Fruit fly (Drosophila melanogaster) whole organism, embryonic: Measurements from ENCODE around the gene Rab39.

Experiments
- Atf6 ChIP-seq: fragments of 200-800 bp; sonication (Bioruptor generic); IDR thresholded peaks from 2 replicates; pipeline ENCODE4 v1.3.6; 2022; ENCODE audit warnings: missing biosample characterization, missing genetic modification characterization
- CG10209 ChIP-seq: fragments of 200-800 bp; sonication (Bioruptor generic); optimal IDR thresholded peaks from 3 replicates; lab custom pipeline; 2017; ENCODE audit warnings: missing biosample characterization, mild to moderate bottlenecking, missing genetic modification characterization, missing genetic modification reagents
- CG10366 ChIP-seq: fragments of 200-800 bp; sonication (Bioruptor generic); IDR thresholded peaks from 2 replicates; pipeline ENCODE4 v1.3.6; 2022; ENCODE audit warnings: missing biosample characterization, missing genetic modification characterization
- CG10959 ChIP-seq: fragments of 200-800 bp; sonication (Bioruptor generic); IDR thresholded peaks from 2 replicates; pipeline ENCODE4 v1.3.6; 2022; ENCODE audit warnings: missing biosample characterization, missing genetic modification characterization
- CG11085 ChIP-seq: fragments of 200-800 bp; sonication (Bioruptor generic); IDR thresholded peaks from 2 replicates; pipeline ENCODE4 v1.3.6; 2022; ENCODE audit warnings: missing biosample characterization, missing genetic modification characterization
- CG11723 ChIP-seq: fragments of 200-800 bp; sonication (Bioruptor generic); optimal IDR thresholded peaks from 2 replicates; lab custom pipeline; 2017; ENCODE audit warnings: missing biosample characterization, mild to moderate bottlenecking, missing genetic modification characterization
- CG12071 ChIP-seq: fragments of 200-800 bp; sonication (Bioruptor generic); optimal IDR thresholded peaks from 3 replicates; lab custom pipeline; 2018; ENCODE audit warnings: missing biosample characterization, mild to moderate bottlenecking, missing genetic modification characterization
- CG12659 ChIP-seq: fragments of 200-800 bp; sonication (Bioruptor generic); optimal IDR thresholded peaks from 3 replicates; lab custom pipeline; 2017; ENCODE audit warnings: mild to moderate bottlenecking, missing biosample characterization, missing genetic modification reagents, missing genetic modification characterization
- CG12744 ChIP-seq: fragments of 200-800 bp; sonication (Bioruptor generic); optimal IDR thresholded peaks from 2 replicates; lab custom pipeline; 2016; ENCODE audit warnings: missing biosample characterization, missing genetic modification characterization
- CG14710 ChIP-seq: fragments of 200-800 bp; sonication (Bioruptor generic); optimal IDR thresholded peaks from 3 replicates; lab custom pipeline; 2019; ENCODE audit warnings: missing biosample characterization, mild to moderate bottlenecking, missing genetic modification characterization, moderate library complexity
- CG1529 ChIP-seq: fragments of 200-800 bp; sonication (Bioruptor generic); optimal IDR thresholded peaks from 3 replicates; lab custom pipeline; 2018; ENCODE audit warnings: missing biosample characterization, missing genetic modification characterization
- CG1792 ChIP-seq: fragments of 200-800 bp; sonication (Bioruptor generic); optimal IDR thresholded peaks from 2 replicates; lab custom pipeline; 2016; ENCODE audit warnings: missing biosample characterization, missing genetic modification characterization
- CG1832 ChIP-seq: fragments of 200-800 bp; sonication (Bioruptor generic); optimal IDR thresholded peaks from 2 replicates; lab custom pipeline; 2017; ENCODE audit warnings: missing biosample characterization, mild to moderate bottlenecking, missing genetic modification characterization, inconsistent platforms
- CG3065 ChIP-seq: fragments of 200-800 bp; sonication (Bioruptor generic); optimal IDR thresholded peaks from 2 replicates; lab custom pipeline; 2016; ENCODE audit warnings: missing biosample characterization, missing genetic modification characterization
- CG32532 ChIP-seq: fragments of 200-800 bp; sonication (Bioruptor generic); IDR thresholded peaks from 2 replicates; pipeline ENCODE4 v1.3.6; 2022; ENCODE audit warnings: missing biosample characterization, missing genetic modification characterization
- CG34376 ChIP-seq: fragments of 200-800 bp; sonication (Bioruptor generic); optimal IDR thresholded peaks from 2 replicates; lab custom pipeline; 2018; ENCODE audit warnings: missing biosample characterization, mild to moderate bottlenecking, missing genetic modification characterization
- CG6254 ChIP-seq: fragments of 200-800 bp; sonication (Bioruptor generic); optimal IDR thresholded peaks from 3 replicates; lab custom pipeline; 2017; ENCODE audit warnings: mild to moderate bottlenecking, missing biosample characterization, missing genetic modification reagents, missing genetic modification characterization
- CHES-1-like ChIP-seq: fragments of 200-800 bp; sonication (Bioruptor generic); optimal IDR thresholded peaks from 2 replicates; lab custom pipeline; 2016; ENCODE audit warnings: missing biosample characterization, missing genetic modification characterization
- CTCF ChIP-seq: fragments of 200-800 bp; sonication (Bioruptor generic); optimal IDR thresholded peaks from 2 replicates; lab custom pipeline; 2017; ENCODE audit warnings: missing biosample characterization, mild to moderate bottlenecking, missing genetic modification characterization, moderate library complexity
- D ChIP-seq, 2 experiments: fragments of 200-800 bp in 1 of 2; fragments of >200 bp in 1 of 2; sonication (Bioruptor generic) in 1 of 2; optimal IDR thresholded peaks; 2 replicates in 1 of 2; 3 replicates in 1 of 2; lab custom pipeline; 2017; ENCODE audit warnings: mild to moderate bottlenecking in 1 of 2, missing biosample characterization in 1 of 2, missing genetic modification characterization in 1 of 2, missing genetic modification reagents in 1 of 2
- Dad ChIP-seq: fragments of 200-800 bp; sonication (Bioruptor generic); optimal IDR thresholded peaks from 3 replicates; lab custom pipeline; 2016; ENCODE audit warnings: missing biosample characterization, missing genetic modification characterization
- Dek ChIP-seq: fragments of 200-800 bp; sonication (Bioruptor generic); optimal IDR thresholded peaks from 3 replicates; lab custom pipeline; 2019; ENCODE audit warnings: missing biosample characterization, mild to moderate bottlenecking, missing genetic modification characterization, moderate library complexity
- Dfd ChIP-seq, 2 experiments: fragments of >200 bp; optimal IDR thresholded peaks; 2 replicates each; lab custom pipeline; 2017; ENCODE audit warnings: missing biosample characterization in 2 of 2, missing genetic modification characterization in 2 of 2
- Fer2 ChIP-seq: fragments of 200-800 bp; sonication (Bioruptor generic); optimal IDR thresholded peaks from 2 replicates; lab custom pipeline; 2018; ENCODE audit warnings: missing biosample characterization, mild to moderate bottlenecking, missing genetic modification characterization, moderate library complexity
- Gsc ChIP-seq: fragments of 200-800 bp; sonication (Bioruptor generic); IDR thresholded peaks from 2 replicates; pipeline ENCODE4 v1.3.6; 2022; ENCODE audit warnings: missing biosample characterization, missing genetic modification characterization
- Kr ChIP-seq: fragments of 200-800 bp; sonication (Bioruptor generic); optimal IDR thresholded peaks from 2 replicates; lab custom pipeline; 2017; ENCODE audit warnings: missing biosample characterization, mild to moderate bottlenecking, missing genetic modification characterization
- NFAT ChIP-seq: fragments of 200-800 bp; sonication (Bioruptor generic); IDR thresholded peaks from 2 replicates; pipeline ENCODE4 v1.3.6; 2022; ENCODE audit warnings: missing biosample characterization, missing genetic modification characterization
- Optix ChIP-seq: fragments of 200-800 bp; sonication (Bioruptor generic); IDR thresholded peaks from 3 replicates; pipeline ENCODE4 v1.3.6; 2022; ENCODE audit warnings: missing biosample characterization, missing genetic modification characterization
- Scr ChIP-seq: fragments of 200-800 bp; sonication (Bioruptor generic); IDR thresholded peaks from 2 replicates; pipeline ENCODE4 v1.3.6; 2022; ENCODE audit warnings: missing biosample characterization, missing genetic modification characterization; ENCODE audit not compliant: partially characterized antibody
- Stat92E ChIP-seq, 3 experiments: fragments of >200 bp in 2 of 3; fragments of 200-800 bp in 1 of 3; sonication (Bioruptor generic) in 1 of 3; optimal IDR thresholded peaks; 2 replicates each; lab custom pipeline; 2017 to 2019; ENCODE audit warnings: missing biosample characterization in 3 of 3, missing genetic modification characterization in 3 of 3, mild to moderate bottlenecking in 1 of 3, moderate library complexity in 1 of 3
- YL-1 ChIP-seq: fragments of 200-800 bp; sonication (Bioruptor generic); optimal IDR thresholded peaks from 3 replicates; lab custom pipeline; 2017; ENCODE audit warnings: missing biosample characterization, mild to moderate bottlenecking, missing genetic modification characterization
- abd-A ChIP-seq: fragments of 200-800 bp; sonication (Bioruptor generic); optimal IDR thresholded peaks from 3 replicates; lab custom pipeline; 2019; ENCODE audit warnings: missing biosample characterization, mild to moderate bottlenecking, missing genetic modification characterization, moderate library complexity
- bcd ChIP-seq: fragments of 200-800 bp; sonication (Bioruptor generic); optimal IDR thresholded peaks from 2 replicates; lab custom pipeline; 2017; ENCODE audit warnings: missing biosample characterization, mild to moderate bottlenecking, missing genetic modification characterization
- cas ChIP-seq: fragments of 200-800 bp; sonication (Bioruptor generic); IDR thresholded peaks from 2 replicates; pipeline ENCODE4 v1.3.6; 2022; ENCODE audit warnings: missing biosample characterization, missing genetic modification characterization
- chm ChIP-seq: fragments of 200-800 bp; sonication (Bioruptor generic); IDR thresholded peaks from 2 replicates; pipeline ENCODE4 v1.3.6; 2022; ENCODE audit warnings: missing biosample characterization, missing genetic modification characterization
- dan ChIP-seq: fragments of 200-800 bp; sonication (Bioruptor generic); IDR thresholded peaks from 2 replicates; pipeline ENCODE4 v1.3.6; 2022; ENCODE audit warnings: missing biosample characterization, missing genetic modification characterization
- dmrt99B ChIP-seq: fragments of 200-800 bp; sonication (Bioruptor generic); optimal IDR thresholded peaks from 2 replicates; lab custom pipeline; 2018; ENCODE audit warnings: missing biosample characterization, mild to moderate bottlenecking, missing genetic modification characterization, moderate library complexity
- grau ChIP-seq: fragments of 200-800 bp; optimal IDR thresholded peaks from 3 replicates; lab custom pipeline; 2019; ENCODE audit warnings: missing biosample characterization, mild to moderate bottlenecking, missing genetic modification characterization, moderate library complexity
- hbn ChIP-seq: fragments of 200-800 bp; sonication (Bioruptor generic); IDR thresholded peaks from 2 replicates; pipeline ENCODE4 v1.3.6; 2022; ENCODE audit warnings: missing biosample characterization, missing genetic modification characterization; ENCODE audit not compliant: partially characterized antibody
- ind ChIP-seq: fragments of 200-800 bp; sonication (Bioruptor generic); optimal IDR thresholded peaks from 3 replicates; lab custom pipeline; 2016; ENCODE audit warnings: missing biosample characterization, missing genetic modification characterization
- jing ChIP-seq: fragments of 200-800 bp; sonication (Bioruptor generic); optimal IDR thresholded peaks from 2 replicates; lab custom pipeline; 2018; ENCODE audit warnings: missing biosample characterization, mild to moderate bottlenecking, missing genetic modification characterization
- kah ChIP-seq: fragments of 200-800 bp; sonication (Bioruptor generic); optimal IDR thresholded peaks from 2 replicates; lab custom pipeline; 2018; ENCODE audit warnings: missing biosample characterization, mild to moderate bottlenecking, missing genetic modification characterization
- klu ChIP-seq: fragments of 200-800 bp; sonication (Bioruptor generic); IDR thresholded peaks from 2 replicates; pipeline ENCODE4 v1.3.6; 2022; ENCODE audit warnings: missing biosample characterization, missing genetic modification characterization
- nom ChIP-seq: fragments of 200-800 bp; sonication (Bioruptor generic); optimal IDR thresholded peaks from 2 replicates; lab custom pipeline; 2017; ENCODE audit warnings: missing biosample characterization, missing genetic modification characterization, mild to moderate bottlenecking, moderate library complexity, missing genetic modification reagents
- onecut ChIP-seq: fragments of 200-800 bp; sonication (Bioruptor generic); IDR thresholded peaks from 2 replicates; pipeline ENCODE4 v1.3.6; 2022; ENCODE audit warnings: missing biosample characterization, missing genetic modification characterization
- pita ChIP-seq: fragments of 200-800 bp; sonication (Bioruptor generic); optimal IDR thresholded peaks from 2 replicates; lab custom pipeline; 2017; ENCODE audit warnings: missing biosample characterization, mild to moderate bottlenecking, missing genetic modification characterization
- pros ChIP-seq: fragments of 200-800 bp; sonication (Bioruptor generic); optimal IDR thresholded peaks from 3 replicates; lab custom pipeline; 2019; ENCODE audit warnings: missing biosample characterization, mild to moderate bottlenecking, missing genetic modification characterization, moderate library complexity
- psq ChIP-seq: fragments of 200-800 bp; sonication (Bioruptor generic); optimal IDR thresholded peaks from 2 replicates; lab custom pipeline; 2017; ENCODE audit warnings: missing biosample characterization, missing genetic modification characterization
- ranshi ChIP-seq: fragments of 200-800 bp; sonication (Bioruptor generic); IDR thresholded peaks from 2 replicates; pipeline ENCODE4 v1.3.6; 2022; ENCODE audit warnings: missing biosample characterization, missing genetic modification characterization
- sima ChIP-seq: fragments of 200-800 bp; sonication (Bioruptor generic); optimal IDR thresholded peaks from 2 replicates; lab custom pipeline; 2016; ENCODE audit warnings: missing biosample characterization, missing genetic modification characterization
- so ChIP-seq: fragments of 200-800 bp; sonication (Bioruptor generic); IDR thresholded peaks from 3 replicates; pipeline ENCODE4 v1.3.6; 2022; ENCODE audit warnings: missing biosample characterization, missing genetic modification characterization

The Rab39 gene

DNA sequence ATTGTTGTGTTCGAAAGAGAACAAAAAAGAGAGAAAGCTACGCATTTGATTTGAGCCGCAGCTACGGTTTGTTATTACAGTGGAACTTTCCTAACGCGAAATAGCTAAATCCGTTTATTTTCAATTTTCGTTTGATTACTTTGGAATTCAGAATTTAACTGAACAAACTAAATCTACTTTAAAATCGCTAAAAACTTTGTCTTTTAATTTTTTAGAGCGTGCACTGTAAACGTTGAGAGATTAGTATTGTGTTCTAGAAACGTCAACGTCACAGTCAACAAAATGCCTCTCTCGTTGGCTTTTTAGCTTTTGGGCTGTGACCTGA lies 42.0 kb upstream of the Rab39 start (continued):
- TF ChIP-seq dmrt99B (tag; lab: Kevin White, UChicago) (peak; percentile 89), grau (tag; lab: Kevin White, UChicago) (peak; percentile 97), CG10209 (GFP tag; lab: Kevin White, UChicago) (peak; percentile 57), pita (GFP tag; lab: Kevin White, UChicago) (no peak), Stat92E (GFP tag; optimal IDR thresholded peaks at IDR 0.05; lab: Kevin White, UChicago) (no peak), CG34376 (GFP tag; lab: Kevin White, UChicago) (peak; percentile 26), so (GFP tag; lab: Robert Waterston, UW) (peak; percentile 75; the same call in 2 of the 3 replicates), cas (GFP tag; lab: Robert Waterston, UW) (peak; percentile 44; the same call in 1 of the 2 replicates), CG12744 (GFP tag; lab: Kevin White, UChicago) (no peak), CG32532 (GFP tag; lab: Robert Waterston, UW) (peak; percentile 81), Optix (GFP tag; lab: Robert Waterston, UW) (0 out of 3 replicates have a peak, but pooled peaks have one; percentile 29), Dad (GFP tag; lab: Kevin White, UChicago) (no peak), CG1529 (peak; percentile 46), CG3065 (no peak), CG12659 (peak; percentile 28), ind (GFP tag; lab: Kevin White, UChicago) (peak; percentile 71), jing (peak; percentile 27), sima (GFP tag; lab: Kevin White, UChicago) (no peak), Kr (GFP tag; lab: Kevin White, UChicago) (no peak), CG11085 (GFP tag; lab: Robert Waterston, UW) (peak; percentile 57; the same call in 1 of the 2 replicates), Dek (tag; lab: Kevin White, UChicago) (peak; percentile 79), CHES-1-like (GFP tag; lab: Kevin White, UChicago) (peak; percentile 88), CG1832 (GFP tag; lab: Kevin White, UChicago) (no peak), nom (GFP tag; lab: Kevin White, UChicago) (no peak), CG6254 (GFP tag; lab: Kevin White, UChicago) (peak; percentile 11), NFAT (GFP tag; lab: Robert Waterston, UW) (peak; percentile 63), psq (GFP tag; lab: Kevin White, UChicago) (no peak), abd-A (tag; lab: Kevin White, UChicago) (no peak), ranshi (GFP tag; lab: Robert Waterston, UW) (peak; percentile 79), hbn (GFP tag; lab: Robert Waterston, UW) (no peak), CG1792 (GFP tag; lab: Kevin White, UChicago) (peak; percentile 44), onecut (peak; percentile 51), pros (GFP tag; lab: Kevin White, UChicago) (no peak), chm (GFP tag; lab: Robert Waterston, UW) (peak; percentile 89), Atf6 (GFP tag; lab: Robert Waterston, UW) (peak; percentile 92), kah (GFP tag; lab: Kevin White, UChicago) (no peak), Fer2 (no peak), Scr (GFP tag; lab: Robert Waterston, UW) (no peak), D (optimal IDR thresholded peaks at IDR 0.05; lab: Kevin White, UChicago) (no peak), D (GFP tag; optimal IDR thresholded peaks at IDR 0.05; lab: Kevin White, UChicago) (no peak), CG12071 (GFP tag; lab: Kevin White, UChicago) (peak; percentile 51), CG14710 (tag; lab: Kevin White, UChicago) (peak; percentile 23), Dfd (GFP tag; optimal IDR thresholded peaks at IDR 0.05; lab: Kevin White, UChicago) (no peak), Gsc (GFP tag; lab: Robert Waterston, UW) (no peak), CG10959 (GFP tag; lab: Robert Waterston, UW) (0 out of 2 replicates have a peak, but pooled peaks have one; percentile 44), bcd (GFP tag; lab: Kevin White, UChicago) (peak; percentile 65), klu (GFP tag; lab: Robert Waterston, UW) (0 out of 2 replicates have a peak, but pooled peaks have one; percentile 13), CG10366 (GFP tag; lab: Robert Waterston, UW) (peak; percentile 73), CG11723 (GFP tag; lab: Kevin White, UChicago) (peak; percentile 14), dan (GFP tag; lab: Robert Waterston, UW) (no peak), CTCF (GFP tag; lab: Kevin White, UChicago) (no peak), YL-1 (no peak)
